ENCODE assay signal across 1 fruit fly cellular context in genomic region chr3R:24659173-24659846, dm6.
A peak's percentile ranks its signal among the peaks of the same experiment; 100 is the strongest.
TF ChIP-seq lines count a peak whose summit lies in the region.

CG31126 (plus strand) TSS chr3R:24659621.

TF ChIP-seq in whole organism, embryonic, 481 proteins besides CTCF, POLR2A, EP300 and RAD21 (continued from another document and continues in another):
- TF ChIP-seq toy (GFP tag; IDR thresholded peaks at IDR 0.05; lab: Robert Waterston, UW) (no peak), CG12104 (GFP tag; optimal IDR thresholded peaks at IDR 0.05; lab: Kevin White, UChicago) (no peak), CG9797 (GFP tag; optimal IDR thresholded peaks at IDR 0.05; lab: Kevin White, UChicago) (no peak), CG4404 (GFP tag; IDR thresholded peaks at IDR 0.05; lab: Robert Waterston, UW) (no peak), CG30431 (GFP tag; optimal IDR thresholded peaks at IDR 0.05; lab: Kevin White, UChicago) (no peak), CG10366 (GFP tag; IDR thresholded peaks at IDR 0.05; lab: Robert Waterston, UW) (no peak), dysf (GFP tag; IDR thresholded peaks at IDR 0.05; lab: Robert Waterston, UW) (no peak), CG3847 (GFP tag; IDR thresholded peaks at IDR 0.05; lab: Robert Waterston, UW) (0 out of 2 replicates have a peak, but pooled peaks have one; percentile 13), CG11398 (GFP tag; optimal IDR thresholded peaks at IDR 0.05; lab: Kevin White, UChicago) (no peak), tin (GFP tag; optimal IDR thresholded peaks at IDR 0.05; lab: Kevin White, UChicago) (no peak), lola (GFP tag; optimal IDR thresholded peaks at IDR 0.05; lab: Kevin White, UChicago) (no peak), nau (GFP tag; optimal IDR thresholded peaks at IDR 0.05; lab: Kevin White, UChicago) (no peak), CG12236 (GFP tag; optimal IDR thresholded peaks at IDR 0.05; lab: Kevin White, UChicago) (no peak), pan (optimal IDR thresholded peaks at IDR 0.05; lab: Kevin White, UChicago) (no peak), pan (GFP tag; optimal IDR thresholded peaks at IDR 0.05 in 1 of 2, IDR thresholded peaks at IDR 0.05 in 1 of 2) (no peak), fd64A (GFP tag; optimal IDR thresholded peaks at IDR 0.05; lab: Kevin White, UChicago) (no peak), Lpt (GFP tag; optimal IDR thresholded peaks at IDR 0.05; lab: Kevin White, UChicago) (no peak), GATAe (GFP tag; conservative IDR thresholded peaks at IDR 0.05; lab: Robert Waterston, UW) (no peak), pzg (GFP tag; optimal IDR thresholded peaks at IDR 0.05; lab: Kevin White, UChicago) (peak; percentile 67), tll (GFP tag; optimal IDR thresholded peaks at IDR 0.05; lab: Kevin White, UChicago) (no peak), onecut (GFP tag; IDR thresholded peaks at IDR 0.05; lab: Robert Waterston, UW) (no peak), CrebB (tag; optimal IDR thresholded peaks at IDR 0.05; lab: Kevin White, UChicago) (no peak), CG14050 (GFP tag; IDR thresholded peaks at IDR 0.05; lab: Robert Waterston, UW) (no peak), grn (GFP tag; optimal IDR thresholded peaks at IDR 0.05; lab: Kevin White, UChicago) (no peak), unc-4 (GFP tag; IDR thresholded peaks at IDR 0.05; lab: Robert Waterston, UW; ENCODE audit: partially characterized antibody) (peak; percentile 58), CG4424 (GFP tag; optimal IDR thresholded peaks at IDR 0.05; lab: Kevin White, UChicago) (no peak), esg (GFP tag; conservative IDR thresholded peaks at IDR 0.05; lab: Robert Waterston, UW) (no peak), odd (GFP tag; optimal IDR thresholded peaks at IDR 0.05; lab: Kevin White, UChicago) (no peak), CG11695 (GFP tag; IDR thresholded peaks at IDR 0.05; lab: Robert Waterston, UW) (no peak), gce (GFP tag; IDR thresholded peaks at IDR 0.05; lab: Robert Waterston, UW) (no peak), CG2116 (GFP tag; optimal IDR thresholded peaks at IDR 0.05; lab: Kevin White, UChicago) (peak; percentile 85), CG1832 (GFP tag; optimal IDR thresholded peaks at IDR 0.05; lab: Kevin White, UChicago) (no peak), nerfin-1 (tag; optimal IDR thresholded peaks at IDR 0.05; lab: Kevin White, UChicago) (no peak), dm (GFP tag; optimal IDR thresholded peaks at IDR 0.05; lab: Kevin White, UChicago) (no peak), ase (GFP tag; IDR thresholded peaks at IDR 0.05; lab: Robert Waterston, UW) (no peak), Nf-YC (tag; optimal IDR thresholded peaks at IDR 0.05; lab: Kevin White, UChicago) (no peak), Lim3 (GFP tag; IDR thresholded peaks at IDR 0.05; lab: Robert Waterston, UW) (no peak), CG31224 (GFP tag; IDR thresholded peaks at IDR 0.05; lab: Robert Waterston, UW) (no peak), CG14441 (GFP tag; IDR thresholded peaks at IDR 0.05; lab: Robert Waterston, UW) (no peak), Sry-β (GFP tag; optimal IDR thresholded peaks at IDR 0.05; lab: Kevin White, UChicago) (no peak), Trl (optimal IDR thresholded peaks at IDR 0.05; lab: Kevin White, UChicago) (no peak), Trl (GFP tag; optimal IDR thresholded peaks at IDR 0.05; lab: Kevin White, UChicago) (no peak), seq (GFP tag; IDR thresholded peaks at IDR 0.05; lab: Robert Waterston, UW) (no peak), CG16779 (GFP tag; IDR thresholded peaks at IDR 0.05; lab: Robert Waterston, UW) (no peak), crol (GFP tag; IDR thresholded peaks at IDR 0.05; lab: Robert Waterston, UW) (no peak), CG3065 (GFP tag; optimal IDR thresholded peaks at IDR 0.05; lab: Kevin White, UChicago) (no peak), ranshi (GFP tag; IDR thresholded peaks at IDR 0.05; lab: Robert Waterston, UW) (no peak), Hr51 (GFP tag; optimal IDR thresholded peaks at IDR 0.05; lab: Kevin White, UChicago) (no peak), CG6654 (GFP tag; optimal IDR thresholded peaks at IDR 0.05; lab: Kevin White, UChicago) (no peak), stwl (tag; optimal IDR thresholded peaks at IDR 0.05; lab: Kevin White, UChicago) (peak; percentile 94), Fer1 (GFP tag; optimal IDR thresholded peaks at IDR 0.05; lab: Kevin White, UChicago) (peak; percentile 7), CG5180 (GFP tag; optimal IDR thresholded peaks at IDR 0.05; lab: Kevin White, UChicago) (no peak), nerfin-2 (GFP tag; IDR thresholded peaks at IDR 0.05; lab: Robert Waterston, UW; ENCODE audit: partially characterized antibody) (peak; percentile 50; the same call in 1 of the 2 replicates), Neu2 (GFP tag; optimal IDR thresholded peaks at IDR 0.05; lab: Kevin White, UChicago; ENCODE audit: borderline replicate concordance) (no peak), ssp (GFP tag; IDR thresholded peaks at IDR 0.05; lab: Robert Waterston, UW) (no peak), amos (GFP tag; IDR thresholded peaks at IDR 0.05; lab: Robert Waterston, UW; ENCODE audit: partially characterized antibody) (peak; percentile 59; the same call in 1 of the 2 replicates), fd3F (GFP tag; optimal IDR thresholded peaks at IDR 0.05; lab: Kevin White, UChicago) (no peak), Rx (GFP tag; IDR thresholded peaks at IDR 0.05; lab: Robert Waterston, UW) (no peak), NK7.1 (GFP tag; optimal IDR thresholded peaks at IDR 0.05; lab: Kevin White, UChicago) (no peak), ftz-f1 (GFP tag; optimal IDR thresholded peaks at IDR 0.05; lab: Kevin White, UChicago) (peak; percentile 64), CG12744 (GFP tag; optimal IDR thresholded peaks at IDR 0.05; lab: Kevin White, UChicago) (no peak), Mrtf (GFP tag; IDR thresholded peaks at IDR 0.05; lab: Robert Waterston, UW) (no peak), CG13894 (tag; optimal IDR thresholded peaks at IDR 0.05; lab: Kevin White, UChicago) (no peak), chm (GFP tag; IDR thresholded peaks at IDR 0.05; lab: Robert Waterston, UW) (no peak), Optix (GFP tag; IDR thresholded peaks at IDR 0.05; lab: Robert Waterston, UW) (no peak), CG17612 (GFP tag; IDR thresholded peaks at IDR 0.05; lab: Robert Waterston, UW) (no peak), CG7839 (tag; optimal IDR thresholded peaks at IDR 0.05; lab: Kevin White, UChicago) (no peak), ind (GFP tag; optimal IDR thresholded peaks at IDR 0.05; lab: Kevin White, UChicago) (no peak), Pdp1 (GFP tag; optimal IDR thresholded peaks at IDR 0.05; lab: Kevin White, UChicago) (peak in 1 of 2 experiments; percentile 100), D19A (tag; optimal IDR thresholded peaks at IDR 0.05; lab: Kevin White, UChicago) (no peak), Dref (GFP tag; IDR thresholded peaks at IDR 0.05; lab: Robert Waterston, UW) (peak; percentile 85), psq (GFP tag; optimal IDR thresholded peaks at IDR 0.05; lab: Kevin White, UChicago) (no peak), ttk (GFP tag; IDR thresholded peaks at IDR 0.05; lab: Robert Waterston, UW) (no peak), knrl (GFP tag; IDR thresholded peaks at IDR 0.05; lab: Robert Waterston, UW; ENCODE audit: partially characterized antibody) (0 out of 3 replicates have a peak, but pooled peaks have one; percentile 9), CG8388 (GFP tag; optimal IDR thresholded peaks at IDR 0.05; lab: Kevin White, UChicago) (peak; percentile 92), eve (GFP tag; optimal IDR thresholded peaks at IDR 0.05; lab: Kevin White, UChicago) (no peak), pum (GFP tag; optimal IDR thresholded peaks at IDR 0.05; lab: Kevin White, UChicago) (no peak), CG14667 (GFP tag; IDR thresholded peaks at IDR 0.05; lab: Robert Waterston, UW) (no peak), CG14014 (GFP tag; IDR thresholded peaks at IDR 0.05; lab: Robert Waterston, UW) (no peak), zf30C (GFP tag; optimal IDR thresholded peaks at IDR 0.05; lab: Kevin White, UChicago) (no peak), sc (optimal IDR thresholded peaks at IDR 0.05; lab: Kevin White, UChicago) (no peak), sc (GFP tag; optimal IDR thresholded peaks at IDR 0.05; lab: Kevin White, UChicago) (no peak), org-1 (GFP tag; optimal IDR thresholded peaks at IDR 0.05; lab: Kevin White, UChicago) (no peak), row (GFP tag; IDR thresholded peaks at IDR 0.05; lab: Robert Waterston, UW) (peak; percentile 16; the same call in 1 of the 3 replicates), HLH54F (GFP tag; optimal IDR thresholded peaks at IDR 0.05; lab: Kevin White, UChicago) (no peak), E2f1 (GFP tag; IDR thresholded peaks at IDR 0.05; lab: Robert Waterston, UW) (no peak), CG17359 (tag; optimal IDR thresholded peaks at IDR 0.05; lab: Kevin White, UChicago) (no peak), CG17802 (tag; optimal IDR thresholded peaks at IDR 0.05; lab: Kevin White, UChicago) (no peak), dimm (GFP tag; IDR thresholded peaks at IDR 0.05; lab: Robert Waterston, UW) (no peak), ems (GFP tag; optimal IDR thresholded peaks at IDR 0.05; lab: Kevin White, UChicago) (no peak), MESR4 (GFP tag; optimal IDR thresholded peaks at IDR 0.05; lab: Kevin White, UChicago) (peak; percentile 66), NfI (GFP tag; optimal IDR thresholded peaks at IDR 0.05; lab: Kevin White, UChicago) (no peak), CG10979 (tag; optimal IDR thresholded peaks at IDR 0.05; lab: Kevin White, UChicago) (no peak), mam (GFP tag; optimal IDR thresholded peaks at IDR 0.05; lab: Kevin White, UChicago) (no peak), unpg (GFP tag; optimal IDR thresholded peaks at IDR 0.05; lab: Kevin White, UChicago) (no peak), slp2 (GFP tag; optimal IDR thresholded peaks at IDR 0.05; lab: Kevin White, UChicago) (no peak), CG5245 (GFP tag; optimal IDR thresholded peaks at IDR 0.05; lab: Kevin White, UChicago) (no peak), CG11456 (GFP tag; IDR thresholded peaks at IDR 0.05; lab: Robert Waterston, UW) (no peak), Dad (GFP tag; optimal IDR thresholded peaks at IDR 0.05; lab: Kevin White, UChicago) (no peak), vfl (GFP tag; optimal IDR thresholded peaks at IDR 0.05; lab: Kevin White, UChicago) (no peak), H15 (GFP tag; IDR thresholded peaks at IDR 0.05; lab: Robert Waterston, UW) (no peak), CG8478 (optimal IDR thresholded peaks at IDR 0.05; lab: Kevin White, UChicago) (no peak), sens (GFP tag; lab: Kevin White, UChicago) (no peak), bigmax (GFP tag; optimal IDR thresholded peaks at IDR 0.05; lab: Kevin White, UChicago) (no peak), zfh1 (GFP tag; IDR thresholded peaks at IDR 0.05; lab: Robert Waterston, UW) (no peak; the same call in 2 of the 3 replicates), Usf (GFP tag; optimal IDR thresholded peaks at IDR 0.05; lab: Kevin White, UChicago) (no peak), CG9876 (GFP tag; optimal IDR thresholded peaks at IDR 0.05; lab: Kevin White, UChicago) (no peak), Med (GFP tag; lab: Kevin White, UChicago) (peak; percentile 65), E2f2 (GFP tag; IDR thresholded peaks at IDR 0.05; lab: Robert Waterston, UW) (peak; percentile 42), CG7987 (GFP tag; optimal IDR thresholded peaks at IDR 0.05; lab: Kevin White, UChicago) (no peak), pfk (GFP tag; optimal IDR thresholded peaks at IDR 0.05; lab: Kevin White, UChicago) (no peak), CG2678 (tag; optimal IDR thresholded peaks at IDR 0.05; lab: Kevin White, UChicago) (no peak), Bgb (GFP tag; IDR thresholded peaks at IDR 0.05; lab: Robert Waterston, UW; ENCODE audit: partially characterized antibody) (peak; percentile 62), schlank (tag; optimal IDR thresholded peaks at IDR 0.05; lab: Kevin White, UChicago) (no peak), CG4707 (GFP tag; optimal IDR thresholded peaks at IDR 0.05; lab: Kevin White, UChicago) (no peak), Hmr (GFP tag; optimal IDR thresholded peaks at IDR 0.05; lab: Kevin White, UChicago) (no peak), Atf-2 (GFP tag; optimal IDR thresholded peaks at IDR 0.05; lab: Kevin White, UChicago) (no peak), MTF-1 (GFP tag; optimal IDR thresholded peaks at IDR 0.05; lab: Kevin White, UChicago; ENCODE audit: borderline replicate concordance) (no peak), CG12942 (GFP tag; optimal IDR thresholded peaks at IDR 0.05; lab: Kevin White, UChicago) (no peak), CG8924 (tag; optimal IDR thresholded peaks at IDR 0.05; lab: Kevin White, UChicago) (no peak), NC2β (GFP tag; optimal IDR thresholded peaks at IDR 0.05; lab: Kevin White, UChicago) (no peak), Hsf (GFP tag; optimal IDR thresholded peaks at IDR 0.05; lab: Kevin White, UChicago) (no peak), kah (GFP tag; optimal IDR thresholded peaks at IDR 0.05; lab: Kevin White, UChicago) (no peak), CG7928 (GFP tag; optimal IDR thresholded peaks at IDR 0.05; lab: Kevin White, UChicago) (no peak), tx (GFP tag; optimal IDR thresholded peaks at IDR 0.05; lab: Kevin White, UChicago) (no peak), gsb-n (tag; optimal IDR thresholded peaks at IDR 0.05; lab: Kevin White, UChicago) (no peak), Doc2 (GFP tag; IDR thresholded peaks at IDR 0.05; lab: Robert Waterston, UW) (no peak), Dek (tag; optimal IDR thresholded peaks at IDR 0.05; lab: Kevin White, UChicago) (no peak), chif (GFP tag; optimal IDR thresholded peaks at IDR 0.05; lab: Kevin White, UChicago) (no peak), CG2889 (GFP tag; IDR thresholded peaks at IDR 0.05; lab: Robert Waterston, UW) (no peak), Blimp-1 (GFP tag; optimal IDR thresholded peaks at IDR 0.05; lab: Kevin White, UChicago) (no peak), gfzf (GFP tag; optimal IDR thresholded peaks at IDR 0.05; lab: Kevin White, UChicago) (no peak), insv (GFP tag; optimal IDR thresholded peaks at IDR 0.05; lab: Kevin White, UChicago) (no peak), p53 (GFP tag; optimal IDR thresholded peaks at IDR 0.05; lab: Kevin White, UChicago) (no peak), CG3163 (GFP tag; optimal IDR thresholded peaks at IDR 0.05; lab: Kevin White, UChicago) (no peak), Deaf1 (tag; optimal IDR thresholded peaks at IDR 0.05; lab: Kevin White, UChicago) (no peak), CG32772 (GFP tag; IDR thresholded peaks at IDR 0.05; lab: Robert Waterston, UW) (no peak), bbx (GFP tag; IDR thresholded peaks at IDR 0.05; lab: Robert Waterston, UW; ENCODE audit: partially characterized antibody) (peak; percentile 62; the same call in 1 of the 2 replicates), CG16863 (GFP tag; optimal IDR thresholded peaks at IDR 0.05; lab: Kevin White, UChicago) (no peak), tgo (GFP tag; IDR thresholded peaks at IDR 0.05; lab: Robert Waterston, UW) (no peak)
